Fruit fly (Drosophila melanogaster) whole organism, prepupa: ENCODE data around the gene Smyd3.
A peak's percentile ranks its signal among the peaks of the same experiment; 100 is the strongest.

Experiments used
- CG10669 ChIP-seq: fragments of 200-800 bp; sonication (Bioruptor generic); optimal IDR thresholded peaks from 3 replicates; lab custom pipeline; 2018; ENCODE audit warnings: missing biosample characterization, mild to moderate bottlenecking, missing genetic modification characterization, moderate library complexity
- CG11762 ChIP-seq: fragments of 200-800 bp; sonication (Bioruptor generic); optimal IDR thresholded peaks from 3 replicates; lab custom pipeline; 2016; ENCODE audit warnings: missing biosample characterization, missing genetic modification characterization; ENCODE audit not compliant: insufficient read depth
- CG11902 ChIP-seq: fragments of 200-800 bp; sonication (Bioruptor generic); optimal IDR thresholded peaks from 3 replicates; lab custom pipeline; 2016; ENCODE audit warnings: missing biosample characterization, missing genetic modification characterization
- CG15336 ChIP-seq: fragments of 200-800 bp; sonication (Bioruptor generic); IDR thresholded peaks from 2 replicates; pipeline ENCODE4 v1.3.6; 2022; ENCODE audit warnings: missing biosample characterization, missing genetic modification characterization
- CG1621 ChIP-seq: fragments of 200-800 bp; sonication (Bioruptor generic); optimal IDR thresholded peaks from 3 replicates; lab custom pipeline; 2018; ENCODE audit warnings: missing biosample characterization, mild to moderate bottlenecking, missing genetic modification characterization
- CG3032 ChIP-seq: fragments of 200-800 bp; optimal IDR thresholded peaks from 2 replicates; lab custom pipeline; 2019; ENCODE audit warnings: missing biosample characterization, mild to moderate bottlenecking, missing genetic modification characterization, moderate library complexity
- CG31627 ChIP-seq: fragments of 200-800 bp; sonication (Bioruptor generic); optimal IDR thresholded peaks from 3 replicates; lab custom pipeline; 2016; ENCODE audit warnings: missing biosample characterization, missing genetic modification characterization
- CG32006 ChIP-seq: fragments of 200-800 bp; sonication (Bioruptor generic); optimal IDR thresholded peaks from 3 replicates; lab custom pipeline; 2017; ENCODE audit warnings: missing biosample characterization, mild to moderate bottlenecking, missing genetic modification characterization
- CG34406 ChIP-seq: fragments of 200-800 bp; sonication (Bioruptor generic); optimal IDR thresholded peaks from 3 replicates; lab custom pipeline; 2016; ENCODE audit warnings: missing biosample characterization, missing genetic modification characterization
- CG3919 ChIP-seq: fragments of 200-800 bp; sonication (Bioruptor generic); optimal IDR thresholded peaks from 3 replicates; lab custom pipeline; 2016; ENCODE audit warnings: missing biosample characterization, missing genetic modification characterization
- CG4318 ChIP-seq: fragments of 200-800 bp; sonication (Bioruptor generic); optimal IDR thresholded peaks from 3 replicates; lab custom pipeline; 2017; ENCODE audit warnings: missing biosample characterization, mild to moderate bottlenecking, missing genetic modification characterization
- CG6276 ChIP-seq: fragments of 200-800 bp; sonication (Bioruptor generic); optimal IDR thresholded peaks from 2 replicates; lab custom pipeline; 2017; ENCODE audit warnings: missing biosample characterization, mild to moderate bottlenecking, missing genetic modification characterization
- CG6792 ChIP-seq: fragments of 200-800 bp; sonication (Bioruptor generic); optimal IDR thresholded peaks from 3 replicates; lab custom pipeline; 2016; ENCODE audit warnings: missing biosample characterization, missing genetic modification characterization
- CG6808 ChIP-seq: fragments of 200-800 bp; sonication (Bioruptor generic); optimal IDR thresholded peaks from 3 replicates; lab custom pipeline; 2017; ENCODE audit warnings: missing biosample characterization, missing genetic modification characterization, mild to moderate bottlenecking, moderate library complexity, missing genetic modification reagents
- CG6854 ChIP-seq: fragments of 200-800 bp; sonication (Bioruptor generic); optimal IDR thresholded peaks from 2 replicates; lab custom pipeline; 2017; ENCODE audit warnings: missing biosample characterization, mild to moderate bottlenecking, missing genetic modification characterization
- CG8119 ChIP-seq: fragments of 200-800 bp; sonication (Bioruptor generic); IDR thresholded peaks from 3 replicates; pipeline ENCODE4 v1.3.6; 2022; ENCODE audit warnings: missing biosample characterization, missing genetic modification characterization
- CG8319 ChIP-seq: fragments of 200-800 bp; sonication (Bioruptor generic); optimal IDR thresholded peaks from 3 replicates; lab custom pipeline; 2016; ENCODE audit warnings: missing biosample characterization, missing genetic modification characterization
- CG8632 ChIP-seq: fragments of 200-800 bp; sonication (Bioruptor generic); optimal IDR thresholded peaks from 3 replicates; lab custom pipeline; 2016; ENCODE audit warnings: missing biosample characterization, missing genetic modification characterization
- CG9139 ChIP-seq: fragments of 200-800 bp; sonication (Bioruptor generic); optimal IDR thresholded peaks from 3 replicates; lab custom pipeline; 2017; ENCODE audit warnings: missing biosample characterization, mild to moderate bottlenecking, missing genetic modification characterization
- Eip78C ChIP-seq: fragments of 200-800 bp; sonication (Bioruptor generic); peaks from one replicate; lab custom pipeline; 2016; ENCODE audit warnings: missing biosample characterization, missing genetic modification characterization
- Ets21C ChIP-seq: fragments of 200-800 bp; sonication (Bioruptor generic); optimal IDR thresholded peaks from 3 replicates; lab custom pipeline; 2016; ENCODE audit warnings: missing biosample characterization, missing genetic modification characterization
- Ets96B ChIP-seq: fragments of 200-800 bp; optimal IDR thresholded peaks from 2 replicates; lab custom pipeline; 2019; ENCODE audit warnings: missing biosample characterization, mild to moderate bottlenecking, missing genetic modification characterization, moderate library complexity
- Gug ChIP-seq: fragments of 200-800 bp; sonication (Bioruptor generic); IDR thresholded peaks from 2 replicates; pipeline ENCODE4 v1.3.6; 2022; ENCODE audit warnings: missing biosample characterization, missing genetic modification characterization
- Hr38 ChIP-seq: sonication (Bioruptor generic); optimal IDR thresholded peaks from 2 replicates; lab custom pipeline; 2016; ENCODE audit warnings: missing biosample characterization, missing genetic modification characterization
- Hr39 ChIP-seq: fragments of 200-800 bp; sonication (Bioruptor generic); optimal IDR thresholded peaks from 2 replicates; lab custom pipeline; 2016; ENCODE audit warnings: missing biosample characterization, missing genetic modification characterization
- Hr4 ChIP-seq: fragments of 200-800 bp; sonication (Bioruptor generic); optimal IDR thresholded peaks from 3 replicates; lab custom pipeline; 2016; ENCODE audit warnings: missing biosample characterization, missing genetic modification characterization
- Lpt ChIP-seq: fragments of 200-800 bp; sonication (Bioruptor generic); optimal IDR thresholded peaks from 3 replicates; lab custom pipeline; 2016; ENCODE audit warnings: missing biosample characterization, missing genetic modification characterization
- Met ChIP-seq: fragments of 200-800 bp; sonication (Bioruptor generic); optimal IDR thresholded peaks from 3 replicates; lab custom pipeline; 2016; ENCODE audit warnings: missing biosample characterization, missing genetic modification characterization
- OdsH ChIP-seq: fragments of 200-800 bp; sonication (Bioruptor generic); optimal IDR thresholded peaks from 3 replicates; lab custom pipeline; 2016; ENCODE audit warnings: missing biosample characterization, missing genetic modification characterization
- Smox ChIP-seq: fragments of 200-800 bp; sonication (Bioruptor generic); optimal IDR thresholded peaks from 3 replicates; lab custom pipeline; 2016; ENCODE audit warnings: missing biosample characterization, missing genetic modification characterization
- Sox14 ChIP-seq: fragments of 200-800 bp; sonication (Bioruptor generic); optimal IDR thresholded peaks from 3 replicates; lab custom pipeline; 2016; ENCODE audit warnings: missing biosample characterization, missing genetic modification characterization
- Sox15 ChIP-seq: fragments of 200-800 bp; sonication (Bioruptor generic); optimal IDR thresholded peaks from 3 replicates; lab custom pipeline; 2016; ENCODE audit warnings: missing biosample characterization, missing genetic modification characterization
- achi ChIP-seq: fragments of 200-800 bp; sonication (Bioruptor generic); optimal IDR thresholded peaks from 3 replicates; lab custom pipeline; 2016; ENCODE audit warnings: missing biosample characterization, missing genetic modification characterization
- acj6 ChIP-seq: fragments of 200-800 bp; sonication (Bioruptor generic); optimal IDR thresholded peaks from 3 replicates; lab custom pipeline; 2016; ENCODE audit warnings: missing biosample characterization, missing genetic modification characterization
- dac ChIP-seq: fragments of 200-800 bp; sonication (Bioruptor generic); optimal IDR thresholded peaks from 2 replicates; lab custom pipeline; 2017; ENCODE audit warnings: missing biosample characterization, mild to moderate bottlenecking, missing genetic modification characterization
- dsx ChIP-seq: fragments of 200-800 bp; optimal IDR thresholded peaks from 3 replicates; lab custom pipeline; 2019; ENCODE audit warnings: missing biosample characterization, mild to moderate bottlenecking, missing genetic modification characterization, moderate library complexity; ENCODE audit not compliant: poor library complexity, severe bottlenecking
- eg ChIP-seq: fragments of 200-800 bp; sonication (Bioruptor generic); IDR thresholded peaks from 3 replicates; pipeline ENCODE4 v1.3.6; 2022; ENCODE audit warnings: missing biosample characterization, missing genetic modification characterization
- fd59A ChIP-seq: fragments of 200-800 bp; sonication (Bioruptor generic); optimal IDR thresholded peaks from 2 replicates; lab custom pipeline; 2017; ENCODE audit warnings: missing biosample characterization, mild to moderate bottlenecking, missing genetic modification characterization, missing genetic modification reagents
- fd85E ChIP-seq: fragments of 200-800 bp; sonication (Bioruptor generic); optimal IDR thresholded peaks from 3 replicates; lab custom pipeline; 2016; ENCODE audit warnings: missing biosample characterization, missing genetic modification characterization
- fkh ChIP-seq: fragments of 200-800 bp; sonication (Bioruptor generic); optimal IDR thresholded peaks from 3 replicates; lab custom pipeline; 2017; ENCODE audit warnings: missing biosample characterization, mild to moderate bottlenecking, missing genetic modification characterization, moderate library complexity
- lz ChIP-seq: fragments of 200-800 bp; sonication (Bioruptor generic); optimal IDR thresholded peaks from 3 replicates; lab custom pipeline; 2016; ENCODE audit warnings: missing biosample characterization, missing genetic modification characterization
- pdm3 ChIP-seq: fragments of 200-800 bp; sonication (Bioruptor generic); optimal IDR thresholded peaks from 3 replicates; lab custom pipeline; 2016; ENCODE audit warnings: missing biosample characterization, missing genetic modification characterization
- salr ChIP-seq, 2 experiments: fragments of 200-800 bp; sonication (Bioruptor generic); optimal IDR thresholded peaks; 3 replicates each; lab custom pipeline; 2016 to 2018; ENCODE audit warnings: missing biosample characterization in 2 of 2, missing genetic modification characterization in 2 of 2, mild to moderate bottlenecking in 1 of 2
- spab ChIP-seq: fragments of 200-800 bp; sonication (Bioruptor generic); optimal IDR thresholded peaks from 2 replicates; lab custom pipeline; 2017; ENCODE audit warnings: missing biosample characterization, mild to moderate bottlenecking, missing genetic modification characterization, missing genetic modification reagents
- ss ChIP-seq, 2 experiments: fragments of 200-800 bp; sonication (Bioruptor generic); optimal IDR thresholded peaks; 2 replicates in 1 of 2; 3 replicates in 1 of 2; lab custom pipeline; 2017 to 2018; ENCODE audit warnings: mild to moderate bottlenecking in 2 of 2, missing biosample characterization in 2 of 2, missing genetic modification characterization in 2 of 2, moderate library complexity in 1 of 2
- svp ChIP-seq: fragments of 200-800 bp; sonication (Bioruptor generic); peaks from one replicate; lab custom pipeline; 2016; ENCODE audit warnings: missing biosample characterization, missing genetic modification characterization
- vri ChIP-seq: fragments of 200-800 bp; sonication (Bioruptor generic); optimal IDR thresholded peaks from 3 replicates; lab custom pipeline; 2016; ENCODE audit warnings: missing biosample characterization, mild to moderate bottlenecking, missing genetic modification characterization

Gene Smyd3

dm6 chrX:2647472-2647883 is 38.8 kb upstream of the Smyd3 start (continued):
- TF ChIP-seq Hr4 (GFP tag; lab: Kevin White, UChicago) (peak; percentile 93), vri (peak; percentile 82), fd59A (GFP tag; lab: Kevin White, UChicago) (peak; percentile 79), fd85E (peak; percentile 66), OdsH (GFP tag; lab: Kevin White, UChicago) (peak; percentile 84), CG8319 (peak; percentile 87), CG34406 (GFP tag; lab: Kevin White, UChicago) (peak; percentile 84), Gug (GFP tag; lab: Robert Waterston, UW) (peak; percentile 88), CG10669 (GFP tag; lab: Kevin White, UChicago) (peak; percentile 92), CG6854 (peak; percentile 85), pdm3 (GFP tag; lab: Kevin White, UChicago) (peak; percentile 92), lz (GFP tag; lab: Kevin White, UChicago) (peak; percentile 90), CG4318 (GFP tag; lab: Kevin White, UChicago) (peak; percentile 79), Sox15 (GFP tag; lab: Kevin White, UChicago) (peak; percentile 77), CG11762 (GFP tag; lab: Kevin White, UChicago) (peak; percentile 90), Ets21C (GFP tag; lab: Kevin White, UChicago) (peak; percentile 82), CG15336 (peak; percentile 91), CG31627 (GFP tag; lab: Kevin White, UChicago) (peak; percentile 90), Hr38 (GFP tag; lab: Kevin White, UChicago) (no peak), CG1621 (tag; lab: Kevin White, UChicago) (peak; percentile 88), salr (GFP tag; optimal IDR thresholded peaks at IDR 0.05; lab: Kevin White, UChicago) (peak; percentile 66 to 86), Hr39 (peak; percentile 92), spab (GFP tag; lab: Kevin White, UChicago) (peak; percentile 84), eg (GFP tag; lab: Robert Waterston, UW) (peak; percentile 89), Smox (peak; percentile 86), CG3919 (peak; percentile 91), fkh (no peak), CG6792 (GFP tag; lab: Kevin White, UChicago) (peak; percentile 91), CG32006 (GFP tag; lab: Kevin White, UChicago) (peak; percentile 88), CG6276 (GFP tag; lab: Kevin White, UChicago) (peak; percentile 88), Eip78C (GFP tag; lab: Kevin White, UChicago) (peak; percentile 97), acj6 (GFP tag; lab: Kevin White, UChicago) (peak; percentile 89), CG6808 (GFP tag; lab: Kevin White, UChicago) (peak; percentile 90), svp (GFP tag; lab: Kevin White, UChicago) (peak; percentile 93), CG3032 (peak; percentile 91), dsx (peak; percentile 83), CG9139 (GFP tag; lab: Kevin White, UChicago) (peak; percentile 76)

DNA sequence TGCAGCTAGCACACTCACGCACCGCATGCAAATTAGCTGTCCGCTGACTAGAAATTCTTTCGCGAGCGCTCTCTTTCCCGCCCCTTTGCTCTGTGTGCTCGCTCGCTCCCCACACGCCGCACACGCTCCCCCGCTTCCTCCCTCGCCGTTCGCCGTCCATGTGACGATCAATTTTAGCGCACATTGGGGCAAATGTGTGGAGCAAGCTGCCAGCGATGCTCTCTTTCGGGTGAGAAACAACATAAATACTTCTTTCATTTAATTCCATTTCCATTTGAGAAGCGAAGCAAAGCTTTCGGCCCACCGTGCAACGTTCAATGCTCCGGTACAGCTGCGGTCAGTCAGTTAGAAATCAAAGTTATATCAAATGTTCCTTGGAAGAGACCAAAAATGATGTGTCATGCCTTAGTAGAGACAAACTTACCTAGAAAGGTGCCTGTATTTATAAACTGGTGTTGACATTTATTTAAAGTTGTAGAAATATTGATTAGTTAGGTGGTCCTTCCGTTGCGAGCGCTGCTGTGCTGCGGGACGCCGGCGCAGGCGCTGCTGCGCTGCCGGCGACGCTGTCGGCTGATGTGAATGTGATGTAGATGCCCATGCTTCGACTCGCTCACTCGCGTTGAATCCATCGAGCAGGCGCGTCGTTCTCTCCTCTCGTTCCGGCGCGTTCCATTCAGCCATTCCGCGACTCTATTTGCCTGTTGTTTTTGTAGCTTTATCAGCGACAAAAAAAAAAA is 37.5 kb upstream of the Smyd3 start:
- TF ChIP-seq salr (GFP tag; optimal IDR thresholded peaks at IDR 0.05; lab: Kevin White, UChicago) (peak; percentile 94 to 97), Sox15 (GFP tag; lab: Kevin White, UChicago) (peak; percentile 97), vri (peak; percentile 94), achi (GFP tag; lab: Kevin White, UChicago) (peak; percentile 97), Hr38 (GFP tag; lab: Kevin White, UChicago) (no peak), Hr39 (peak; percentile 99), CG11902 (GFP tag; lab: Kevin White, UChicago) (peak; percentile 95), dac (peak; percentile 98), Gug (GFP tag; lab: Robert Waterston, UW) (peak; percentile 95), CG8632 (peak; percentile 96), svp (GFP tag; lab: Kevin White, UChicago) (peak; percentile 99), Met (GFP tag; lab: Kevin White, UChicago) (peak; percentile 99), CG3032 (peak; percentile 96), fd59A (GFP tag; lab: Kevin White, UChicago) (peak; percentile 97), Ets96B (tag; lab: Kevin White, UChicago) (peak; percentile 97), CG6792 (GFP tag; lab: Kevin White, UChicago) (peak; percentile 98), Lpt (GFP tag; lab: Kevin White, UChicago) (peak; percentile 95), CG10669 (GFP tag; lab: Kevin White, UChicago) (peak; percentile 97), CG9139 (GFP tag; lab: Kevin White, UChicago) (peak; percentile 95), Sox14 (GFP tag; lab: Kevin White, UChicago) (peak; percentile 99), CG6854 (peak; percentile 97), ss (GFP tag; optimal IDR thresholded peaks at IDR 0.05; lab: Kevin White, UChicago) (peak; percentile 98), CG8119 (GFP tag; lab: Robert Waterston, UW) (peak; percentile 98), OdsH (GFP tag; lab: Kevin White, UChicago) (peak; percentile 98), Ets21C (GFP tag; lab: Kevin White, UChicago) (peak; percentile 97), dsx (peak; percentile 97), CG3919 (peak; percentile 98)
